Fruit fly (Drosophila melanogaster) whole organism, pupa: ENCODE measurements around the gene CG42818.
A peak's percentile ranks its signal among the peaks of the same experiment; 100 is the strongest.

Source experiments
- CG12605 ChIP-seq: fragments of 200-800 bp; sonication (Bioruptor generic); IDR thresholded peaks from 2 replicates; pipeline ENCODE4 v1.3.6; 2022; ENCODE audit warnings: missing biosample characterization, missing genetic modification characterization
- CG17806 ChIP-seq: fragments of 200-800 bp; sonication (Bioruptor generic); optimal IDR thresholded peaks from 2 replicates; lab custom pipeline; 2018; ENCODE audit warnings: missing biosample characterization, mild to moderate bottlenecking, missing genetic modification characterization, moderate library complexity
- CG32121 ChIP-seq: fragments of 200-800 bp; sonication (Bioruptor generic); IDR thresholded peaks from 2 replicates; pipeline ENCODE4 v1.3.6; 2022; ENCODE audit warnings: missing biosample characterization, missing genetic modification characterization
- CG8301 ChIP-seq: fragments of 200-800 bp; sonication (Bioruptor generic); optimal IDR thresholded peaks from 2 replicates; lab custom pipeline; 2018; ENCODE audit warnings: missing biosample characterization, mild to moderate bottlenecking, missing genetic modification characterization
- D1 ChIP-seq: fragments of 200-800 bp; sonication (Bioruptor generic); optimal IDR thresholded peaks from 2 replicates; lab custom pipeline; 2018; ENCODE audit warnings: missing biosample characterization, mild to moderate bottlenecking, missing genetic modification characterization, moderate library complexity
- Snoo ChIP-seq: fragments of 200-800 bp; sonication (Bioruptor generic); optimal IDR thresholded peaks from 3 replicates; lab custom pipeline; 2017; ENCODE audit warnings: missing biosample characterization, mild to moderate bottlenecking, missing genetic modification characterization, inconsistent platforms
- gl ChIP-seq: fragments of 200-800 bp; sonication (Bioruptor generic); optimal IDR thresholded peaks from 2 replicates; lab custom pipeline; 2018; ENCODE audit warnings: missing biosample characterization, mild to moderate bottlenecking, missing genetic modification characterization
- rn ChIP-seq: fragments of 200-800 bp; sonication (Bioruptor generic); IDR thresholded peaks from 2 replicates; pipeline ENCODE4 v1.3.6; 2022; ENCODE audit warnings: missing biosample characterization, missing genetic modification characterization

DNA sequence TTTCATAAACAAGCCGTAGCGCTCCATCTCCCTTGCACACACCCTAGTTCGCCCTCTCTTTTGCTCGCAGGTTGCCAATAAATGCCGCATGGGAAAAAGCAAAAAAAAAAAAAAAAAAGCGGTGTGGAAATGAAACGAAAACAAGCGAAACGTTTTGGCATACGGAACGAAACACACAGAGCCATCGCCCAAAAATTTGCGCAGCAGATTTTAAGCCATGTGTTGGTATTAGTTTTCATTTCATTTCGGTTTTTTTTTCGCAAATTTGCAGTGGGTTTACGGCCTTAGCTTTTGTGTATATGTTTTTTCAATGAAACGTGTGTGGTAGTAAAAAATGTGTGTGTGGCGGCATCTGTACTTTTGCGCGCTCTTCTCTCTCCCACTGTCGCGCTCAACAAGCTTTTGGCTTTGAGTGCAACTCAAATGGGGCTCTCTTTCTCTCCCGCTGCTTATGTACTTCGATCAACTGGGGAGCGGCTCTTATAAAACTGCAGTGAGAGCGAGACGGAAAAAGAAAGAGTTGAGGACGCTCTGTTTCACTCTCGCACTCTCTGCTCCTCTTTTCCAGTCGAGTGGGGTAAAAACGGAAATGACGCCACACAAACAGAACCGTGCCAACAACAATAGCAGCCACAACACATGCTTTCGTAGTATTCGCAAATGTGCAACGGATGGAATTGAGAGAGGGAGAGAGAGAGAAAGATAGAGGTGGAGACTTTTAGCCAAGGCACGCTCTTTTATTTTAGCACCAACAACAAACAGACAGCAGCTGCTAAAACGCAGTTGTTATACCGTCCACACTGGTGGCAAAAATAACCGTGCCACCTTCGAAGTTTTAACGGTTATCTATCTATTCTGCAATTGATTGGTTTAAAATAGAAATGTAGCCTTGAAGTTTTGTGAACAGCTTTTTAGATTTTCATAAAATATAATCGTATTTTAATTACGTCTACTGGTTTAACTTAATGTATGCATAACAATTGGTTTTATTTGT lies 42.9 kb downstream of the CG42818 start:
- TF ChIP-seq CG32121 (no peak), gl (peak; percentile 30), CG8301 (tag; lab: Kevin White, UChicago) (peak; percentile 65), CG17806 (tag; lab: Kevin White, UChicago) (peak; percentile 34), rn (GFP tag; lab: Robert Waterston, UW) (no peak), Snoo (tag; lab: Kevin White, UChicago) (peak; percentile 70), D1 (tag; lab: Kevin White, UChicago) (peak; percentile 48), CG12605 (no peak)
